Worm (Caenorhabditis elegans) whole organism, dauer: Measurements from ENCODE around the gene F43G6.17.

Experiments used
- unc-62 ChIP-seq: sonication (generic microtip); optimal IDR thresholded peaks from 2 replicates; lab custom pipeline; 2017; ENCODE audit warnings: missing biosample characterization, missing genetic modification reagents, missing genetic modification characterization

Gene F43G6.17

DNA sequence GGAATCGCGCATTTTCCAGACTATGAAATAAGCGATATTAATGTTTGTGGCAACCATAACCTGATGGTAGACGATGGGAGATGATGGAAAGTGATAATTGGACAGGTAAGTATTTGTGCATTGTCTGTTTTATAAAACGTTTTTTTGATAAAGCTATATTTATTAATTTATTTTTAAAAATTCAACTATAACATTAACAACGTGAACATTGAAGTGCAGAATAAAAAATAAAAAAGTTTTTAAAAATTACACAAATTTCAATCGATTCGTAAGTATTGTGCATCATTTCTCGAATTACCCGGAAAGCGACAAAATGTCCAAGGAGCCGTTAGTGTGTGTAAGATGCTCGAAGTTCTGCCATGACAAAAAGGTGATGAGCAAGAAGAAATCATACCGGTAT is 3.7 kb downstream of the F43G6.17 start, which contains the start of gene jmjd-1.1:
TSS of gene jmjd-1.1 (plus strand) at position 301 of the 400 bp plus-strand sequence.
- no peak for TF ChIP-seq unc-62 (GFP tag; lab: Kevin White, UChicago)

DNA sequence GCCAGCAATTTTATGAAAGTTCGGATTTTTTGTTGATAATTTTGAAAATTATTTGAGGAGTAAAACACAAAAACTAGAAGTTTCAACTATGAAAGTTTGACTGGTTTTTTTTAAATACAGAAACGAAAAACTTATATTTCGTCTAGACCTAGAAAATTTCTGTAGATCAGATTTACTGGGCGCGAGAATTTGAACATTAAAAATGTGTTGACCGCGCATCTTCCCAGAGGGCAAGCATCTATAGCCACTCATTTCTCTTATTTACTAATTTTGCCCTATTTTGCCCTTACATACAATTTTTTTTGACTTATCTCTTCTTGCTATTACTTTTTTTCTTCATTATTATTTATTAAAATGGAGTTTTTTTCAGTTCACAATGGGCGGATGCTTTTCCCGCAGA is 6.4 kb downstream of the F43G6.17 start, which contains the start of gene F43G6.10:
TSS of gene F43G6.10 (plus strand) at position 371 of the 400 bp plus-strand sequence.
- no peak for TF ChIP-seq unc-62 (GFP tag; lab: Kevin White, UChicago)

DNA sequence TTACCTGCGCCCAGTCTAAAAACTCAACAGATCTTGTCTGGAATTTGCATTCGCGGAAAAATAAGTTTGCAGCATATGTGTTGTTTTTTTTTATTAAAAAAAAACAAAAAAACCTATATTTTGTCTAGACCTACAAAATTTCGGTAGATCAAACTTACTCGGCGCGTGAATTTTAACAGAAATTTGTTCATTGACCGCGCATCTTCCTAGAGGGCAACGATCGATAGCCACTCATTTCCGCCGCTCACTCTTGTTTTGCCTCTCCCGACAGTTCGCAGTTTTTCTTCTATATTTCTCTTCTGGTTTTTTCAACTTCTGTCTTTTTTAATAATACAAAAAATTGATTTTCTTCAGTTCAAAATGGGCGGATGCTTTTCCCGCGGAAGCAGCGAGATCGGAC is 7.9 kb downstream of the F43G6.17 start, which contains the start of gene F43G6.7:
TSS of gene F43G6.7 (plus strand) at position 355 of the 400 bp plus-strand sequence.
- TF ChIP-seq unc-62 (GFP tag; lab: Kevin White, UChicago) = no peak

DNA sequence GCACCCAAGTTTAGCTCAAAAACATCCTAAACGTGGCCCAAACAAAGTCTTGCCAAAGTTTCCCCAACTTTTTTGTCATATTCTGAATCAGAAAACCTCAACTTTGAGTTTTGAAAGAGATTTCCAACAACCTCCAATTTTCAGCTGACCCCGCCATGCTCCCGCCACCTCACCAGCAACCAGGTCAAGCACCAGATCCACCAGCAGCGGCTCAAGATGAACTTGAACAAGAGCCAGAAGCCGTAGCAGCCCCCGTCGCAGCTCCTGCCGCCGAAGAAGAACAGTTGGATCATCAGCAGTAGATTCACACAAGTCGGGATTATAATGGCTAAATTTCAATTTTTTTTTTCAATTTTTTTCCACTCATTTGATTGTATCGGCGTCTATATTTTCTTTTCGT is 8.7 kb downstream of the F43G6.17 start:
- TF ChIP-seq unc-62 (GFP tag; lab: Kevin White, UChicago) = no peak

DNA sequence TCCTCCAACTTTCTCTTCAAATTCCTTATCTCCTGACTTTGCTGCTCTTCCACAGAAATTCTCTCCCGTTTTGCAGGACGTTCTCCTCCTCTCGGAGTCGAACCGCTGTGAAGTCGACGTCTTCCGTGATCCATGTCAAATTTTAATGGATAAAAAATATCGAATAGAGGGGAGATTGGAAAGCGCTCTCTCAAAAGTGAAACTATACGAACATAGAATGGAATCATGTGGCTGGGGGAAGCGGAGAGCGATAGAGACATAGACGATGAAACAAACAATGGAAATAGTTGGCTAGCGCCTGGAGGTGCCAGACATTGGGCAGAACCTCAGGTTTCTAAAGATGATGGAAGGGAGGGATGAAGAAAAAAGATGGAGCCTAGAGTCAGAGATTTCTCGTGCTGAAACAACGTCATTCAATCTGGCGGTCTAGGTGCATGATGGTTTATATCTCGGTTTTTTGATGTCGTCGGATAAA is 11.4 kb downstream of the F43G6.17 start, which contains the start of gene F43G6.8:
TSS of gene F43G6.8 (minus strand) at position 198 of the 475 bp plus-strand sequence.
- TF ChIP-seq unc-62 (GFP tag; lab: Kevin White, UChicago) = no peak

DNA sequence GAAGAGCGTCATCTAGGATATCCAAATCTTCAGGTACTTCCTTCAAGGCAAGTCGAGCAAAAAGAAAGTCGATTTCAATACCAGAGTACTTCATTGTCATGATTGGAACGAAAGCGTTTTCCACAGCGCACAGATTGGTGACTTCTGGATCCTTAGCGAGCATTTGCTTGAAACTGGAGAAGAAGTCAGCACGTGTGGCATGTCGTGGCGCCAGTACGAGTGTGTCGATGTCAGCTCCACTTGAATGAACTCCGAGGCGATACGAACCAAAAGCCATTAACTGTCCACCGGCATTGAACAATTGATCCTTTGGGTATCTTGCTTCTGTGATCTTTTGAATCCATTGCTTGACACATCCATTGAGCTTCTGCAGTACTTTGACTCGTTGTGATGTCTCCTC is 13.5 kb downstream of the F43G6.17 start:
- no peak for TF ChIP-seq unc-62 (GFP tag; lab: Kevin White, UChicago)

DNA sequence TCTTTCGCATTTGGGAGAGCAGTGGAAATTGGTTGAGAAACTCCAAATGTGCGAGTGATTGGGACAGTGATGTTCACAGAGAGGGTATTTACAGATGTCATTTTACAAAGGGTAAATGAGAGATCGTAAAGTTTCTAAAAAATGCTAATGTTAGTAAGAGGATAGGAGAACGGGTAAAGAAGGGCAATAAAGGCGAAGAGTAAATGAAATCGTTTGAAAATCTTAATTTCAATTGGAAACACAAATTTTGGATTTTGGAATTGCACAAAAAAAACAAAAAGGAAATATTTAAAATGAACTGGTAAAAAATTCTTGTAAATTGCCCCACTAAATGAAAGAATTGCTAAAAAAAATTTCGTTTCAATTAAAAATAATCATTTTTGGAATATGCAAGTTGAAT is 13.9 kb downstream of the F43G6.17 start, which contains the start of gene pap-3:
TSS of gene pap-3 (minus strand) at position 101 of the 400 bp plus-strand sequence.
- no peak for TF ChIP-seq unc-62 (GFP tag; lab: Kevin White, UChicago)

DNA sequence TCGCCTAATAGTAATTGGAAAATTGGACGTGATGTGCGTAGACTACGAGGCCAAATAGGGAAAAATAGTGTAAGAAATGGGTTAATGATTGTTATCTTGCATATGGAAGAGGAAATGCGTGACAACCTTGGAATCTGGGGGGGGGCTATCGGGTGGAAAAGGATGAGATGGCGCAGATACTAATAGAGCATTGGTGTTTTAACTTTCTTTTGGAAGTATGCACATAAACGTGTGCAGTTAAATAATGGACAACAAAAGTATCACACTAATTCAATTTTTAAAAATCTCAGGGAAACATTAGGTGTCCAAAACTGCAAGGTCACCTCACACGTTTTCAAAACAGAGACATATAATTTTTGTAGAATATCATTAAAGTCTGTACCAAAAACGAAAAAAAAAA is 17.3 kb downstream of the F43G6.17 start, which contains the start of gene Y6D1A.2:
TSS of gene Y6D1A.2 (minus strand) at position 101 of the 400 bp plus-strand sequence.
- no peak for TF ChIP-seq unc-62 (GFP tag; lab: Kevin White, UChicago)

DNA sequence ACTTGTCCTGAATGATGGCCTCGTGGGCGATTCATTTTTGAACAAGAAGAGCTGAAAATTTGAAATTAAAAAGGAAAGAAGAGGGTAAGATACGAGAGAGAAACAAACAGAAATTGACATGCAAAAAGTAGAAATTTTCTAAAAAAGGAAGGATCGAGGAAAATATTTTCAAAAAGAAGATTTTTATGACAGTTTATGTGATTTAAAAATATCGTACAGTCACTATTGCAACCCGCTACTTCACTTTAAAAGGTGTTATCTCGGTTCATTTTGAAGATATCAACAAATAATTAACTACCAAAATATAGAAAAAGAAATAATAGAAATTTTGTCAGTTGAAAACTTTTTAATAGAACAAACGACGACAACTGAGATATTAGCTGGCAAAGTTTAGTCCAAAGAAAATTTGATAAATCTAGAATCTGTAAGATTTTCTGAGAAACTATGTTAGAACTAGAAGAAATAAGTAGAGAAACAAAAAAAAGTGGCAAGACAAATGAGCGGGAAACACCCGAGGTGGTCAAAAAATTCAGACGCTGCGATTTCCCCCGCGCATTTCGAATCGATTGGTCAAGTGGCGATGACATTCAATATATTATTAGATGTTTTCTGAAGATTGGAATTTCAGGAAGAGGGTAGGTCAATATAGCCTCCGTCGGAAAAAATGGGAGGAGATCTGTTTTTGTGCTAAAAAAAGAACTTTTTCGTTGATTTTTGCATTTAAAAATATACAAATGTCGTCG is 21.2 kb downstream of the F43G6.17 start, which contains the start of gene Y6D1A.1:
TSS of gene Y6D1A.1 (minus strand) at position 51 of the 743 bp plus-strand sequence.
- no peak for TF ChIP-seq unc-62 (GFP tag; lab: Kevin White, UChicago)

DNA sequence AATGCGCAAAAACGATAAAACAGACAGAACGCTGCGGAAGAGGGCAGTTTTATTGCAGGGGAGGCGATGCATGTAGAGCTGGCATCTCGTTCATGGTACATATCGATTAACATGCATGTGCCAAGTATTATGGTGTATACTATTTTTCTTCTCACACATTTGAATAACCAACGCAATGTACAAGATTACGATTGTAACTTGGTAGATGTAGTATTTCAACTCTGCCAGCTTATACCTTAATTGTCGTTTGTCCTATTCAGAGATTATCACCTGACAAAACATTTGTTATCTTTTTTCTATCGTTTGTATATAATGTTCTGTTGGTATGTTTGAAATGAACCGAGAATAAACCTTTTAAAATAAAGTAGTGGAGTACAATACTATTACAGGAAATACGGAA is 27.4 kb downstream of the F43G6.17 start, which contains the start of gene pes-5:
TSS of gene pes-5 (minus strand) at position 101 of the 400 bp plus-strand sequence.
- TF ChIP-seq unc-62 (GFP tag; lab: Kevin White, UChicago) = no peak

DNA sequence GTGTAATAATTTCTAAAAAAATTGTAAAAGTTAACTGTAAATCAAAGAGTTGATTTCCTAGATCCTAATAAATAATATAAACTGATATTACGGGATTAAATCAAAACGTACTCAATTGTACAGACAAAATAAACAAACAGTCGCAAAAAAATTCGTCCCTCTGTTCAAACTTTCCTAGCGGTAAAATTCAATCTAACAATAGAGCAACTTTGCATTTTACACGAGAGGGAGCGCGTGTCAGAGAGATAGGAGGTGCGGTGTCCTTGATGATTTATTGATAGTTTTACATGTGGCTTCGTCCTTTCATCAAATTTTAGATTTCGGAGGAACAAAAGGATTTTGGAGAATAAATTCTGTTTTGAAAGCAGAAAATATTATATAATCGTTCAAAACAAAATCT is 28.1 kb downstream of the F43G6.17 start:
- no peak for TF ChIP-seq unc-62 (GFP tag; lab: Kevin White, UChicago)

DNA sequence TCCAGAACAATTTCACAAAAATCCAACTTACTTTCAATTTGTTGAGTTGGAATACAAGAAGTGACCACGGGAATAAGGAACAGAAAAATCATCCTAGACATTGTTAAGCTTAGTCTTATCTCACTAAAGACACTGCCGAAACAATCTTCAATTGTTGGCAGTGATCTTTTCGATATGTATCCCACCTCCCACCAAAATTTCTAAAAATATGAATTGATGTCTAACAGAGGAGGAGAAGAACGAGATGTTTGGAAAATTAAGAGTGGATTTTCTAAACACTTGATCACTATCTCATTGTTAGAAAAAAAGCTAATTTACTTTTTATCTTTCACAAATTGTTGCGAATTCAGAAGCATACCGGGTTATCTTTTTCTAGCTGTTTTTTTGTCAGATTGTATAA is 29.9 kb downstream of the F43G6.17 start, which contains the start of gene clec-144:
TSS of gene clec-144 (minus strand) at position 101 of the 400 bp plus-strand sequence.
- no peak for TF ChIP-seq unc-62 (GFP tag; lab: Kevin White, UChicago)

DNA sequence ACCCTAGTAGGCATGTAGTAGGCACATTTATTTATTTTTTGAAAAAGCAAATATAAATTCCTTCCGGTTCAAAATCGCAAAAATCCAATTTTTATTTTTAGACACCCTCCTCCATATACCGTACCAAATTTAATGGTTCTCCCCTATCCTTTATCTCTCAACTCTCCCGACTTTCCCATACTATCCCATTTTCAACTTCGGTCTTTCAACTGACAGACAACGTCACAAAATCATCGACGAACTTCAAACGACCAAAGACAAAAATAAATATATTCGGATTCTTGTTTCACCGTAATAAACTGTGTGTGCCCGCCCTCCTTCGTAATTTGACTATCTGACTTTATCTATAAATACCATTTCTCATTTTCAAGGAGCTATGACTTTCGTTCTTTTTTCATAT is 32.7 kb downstream of the F43G6.17 start, which contains the start of gene T27D12.6:
TSS of gene T27D12.6 (plus strand) at position 301 of the 400 bp plus-strand sequence.
- TF ChIP-seq unc-62 (GFP tag; lab: Kevin White, UChicago) = no peak

DNA sequence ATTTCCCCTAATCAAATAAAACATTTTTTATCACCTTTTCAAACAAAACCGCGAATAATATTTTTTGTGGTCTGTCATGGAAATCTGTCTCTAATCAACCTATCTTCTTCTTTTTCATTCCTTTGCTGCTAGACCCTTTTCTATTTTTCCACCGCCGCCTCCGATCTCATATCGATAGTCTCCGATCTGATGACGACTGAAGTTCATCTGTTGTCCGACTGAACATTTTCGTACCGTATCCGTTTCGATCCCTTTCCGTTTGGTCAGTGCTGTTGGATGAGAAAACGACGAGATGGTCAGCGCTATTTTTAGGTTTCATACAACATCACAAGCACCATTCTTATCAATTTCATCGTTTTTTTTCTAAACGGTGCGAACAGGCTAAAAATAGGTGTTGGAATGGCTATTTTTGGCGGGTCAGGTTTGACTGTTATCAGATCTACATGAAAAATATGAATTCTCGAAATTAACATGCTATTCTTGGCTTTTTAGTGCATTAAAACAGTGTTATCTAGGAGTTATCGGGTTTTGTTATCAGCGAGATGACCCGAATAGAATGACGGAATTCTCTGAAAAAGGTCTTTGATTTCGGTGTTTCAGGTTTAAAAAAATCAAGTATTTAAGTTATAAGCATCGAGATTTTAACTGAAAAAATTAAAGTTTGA is 34.1 kb downstream of the F43G6.17 start:
- no peak for TF ChIP-seq unc-62 (GFP tag; lab: Kevin White, UChicago)

DNA sequence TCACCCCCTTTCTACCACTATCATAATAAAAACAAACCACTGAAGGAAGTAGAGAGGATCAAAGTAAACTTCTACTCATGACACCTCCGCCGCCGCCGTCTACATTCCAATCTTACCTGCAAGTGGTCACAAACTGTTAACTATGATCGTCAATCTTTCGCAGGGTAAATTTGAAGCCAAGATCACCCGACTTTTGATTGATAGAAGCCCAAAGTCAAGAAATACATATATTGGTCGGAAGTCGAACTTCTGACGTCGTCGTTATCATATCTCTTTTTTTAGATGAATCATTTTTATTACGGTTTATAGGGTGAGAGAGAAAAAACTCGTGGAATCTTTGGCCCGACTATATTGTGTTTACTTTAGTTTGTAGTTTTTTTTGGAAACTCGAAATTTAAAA is 35.8 kb downstream of the F43G6.17 start:
- TF ChIP-seq unc-62 (GFP tag; lab: Kevin White, UChicago) = no peak

DNA sequence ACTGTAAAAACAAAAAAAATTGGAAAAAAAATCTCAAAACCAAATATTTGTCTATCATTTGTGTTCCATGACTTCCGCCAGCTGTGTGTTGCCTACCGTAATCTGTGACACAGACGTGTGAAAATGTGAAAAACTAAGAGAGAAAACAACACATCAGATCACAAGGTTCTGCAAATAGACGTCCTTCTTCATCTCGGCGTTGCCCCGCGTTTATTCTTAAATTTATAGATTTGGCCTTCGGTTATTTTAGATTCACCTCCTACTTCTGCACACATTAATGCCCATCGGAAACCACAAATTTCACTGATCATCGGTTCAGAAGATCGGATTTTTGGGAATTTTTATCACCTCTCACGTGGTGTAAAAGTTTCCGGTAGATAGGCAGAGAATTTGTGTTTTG is 36.6 kb downstream of the F43G6.17 start:
- no peak for TF ChIP-seq unc-62 (GFP tag; lab: Kevin White, UChicago)
